Worm (Caenorhabditis elegans) whole organism, L4/young adult: ENCODE data around the gene C25E10.8.

ENCODE experiments used
- W03F9.2 ChIP-seq: fragments of 150-350 bp; optimal IDR thresholded peaks from 2 replicates; lab custom pipeline; 2014; ENCODE audit warnings: missing biosample characterization, missing genetic modification characterization
- him-1 ChIP-seq: sonication (generic microtip); optimal IDR thresholded peaks from 2 replicates; lab custom pipeline; 2016; ENCODE audit warnings: missing genotype, missing genetic modification reagents, missing genetic modification characterization, missing compliant biosample characterization

DNA sequence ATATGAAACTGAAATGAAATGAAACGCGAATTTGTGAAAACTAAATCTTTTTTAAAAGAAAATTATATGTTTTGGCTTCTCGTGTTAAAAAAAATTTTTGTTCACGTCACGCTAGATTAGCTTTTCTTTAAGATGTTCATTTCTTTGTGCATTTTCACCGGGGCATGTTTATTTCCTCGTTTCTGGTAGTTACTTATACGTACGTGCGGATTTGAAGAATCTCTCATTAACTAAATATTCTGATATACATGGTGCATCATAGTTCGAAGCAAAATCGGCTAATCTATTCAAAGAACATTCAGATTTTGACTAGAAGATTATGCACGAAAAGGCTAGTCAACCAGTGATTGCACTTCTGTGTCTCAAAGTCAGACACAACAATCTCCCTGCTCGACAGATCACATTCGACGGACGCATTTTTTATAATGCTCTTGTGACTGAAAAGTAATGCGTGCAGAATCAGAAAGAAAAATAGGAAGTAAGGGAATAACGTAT, 6.3 kb downstream of the C25E10.8 start, which contains the start of gene C25E10.17:
- TF ChIP-seq him-1 (no peak), W03F9.2 (tag; lab: Kevin White, UChicago) (no peak)
